Worm (Caenorhabditis elegans): ENCODE results near the gene K05F6.10.

K05F6.10 gene

DNA sequence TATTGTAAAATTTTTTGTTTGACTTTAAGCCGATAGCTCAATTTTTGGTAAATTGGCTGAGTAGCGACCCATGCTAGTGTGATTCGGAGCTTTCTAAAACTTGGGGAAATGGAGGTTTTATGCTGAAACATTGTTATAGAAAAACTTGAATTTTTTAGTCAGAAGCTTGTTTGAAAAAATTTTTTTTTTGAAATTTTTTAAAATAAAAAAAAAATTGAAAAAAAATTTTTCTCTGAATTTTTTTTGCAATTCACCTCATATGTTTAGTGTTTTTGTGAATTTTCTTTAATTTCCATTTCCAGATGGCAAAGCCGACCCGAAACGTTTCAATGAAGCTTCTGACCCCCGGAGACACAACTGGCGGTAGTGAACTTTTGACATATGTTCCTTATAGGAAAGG is 46.9 kb downstream of the K05F6.10 start, which contains the start of gene Y51H7BR.4:
TSS of gene Y51H7BR.4 (plus strand) at position 301 of the 400 bp plus-strand sequence.
- TF ChIP-seq ZK546.5 (tag; optimal IDR thresholded peaks at IDR 0.05): no peak
- TF ChIP-seq nhr-10 (tag; optimal IDR thresholded peaks at IDR 0.05): no peak
- no peak for TF ChIP-seq ztf-4 (tag; optimal IDR thresholded peaks at IDR 0.05)
- no peak for TF ChIP-seq mbf-1 (tag; optimal IDR thresholded peaks at IDR 0.05)
- no peak for TF ChIP-seq aly-2 (tag; optimal IDR thresholded peaks at IDR 0.05)
- TF ChIP-seq F13H6.1 (tag; optimal IDR thresholded peaks at IDR 0.05): no peak
- TF ChIP-seq ama-1 (optimal IDR thresholded peaks at IDR 0.05): no peak
- no peak for TF ChIP-seq lin-39 (tag; optimal IDR thresholded peaks at IDR 0.05)
- TF ChIP-seq gmeb-1 (tag; optimal IDR thresholded peaks at IDR 0.05): no peak

DNA sequence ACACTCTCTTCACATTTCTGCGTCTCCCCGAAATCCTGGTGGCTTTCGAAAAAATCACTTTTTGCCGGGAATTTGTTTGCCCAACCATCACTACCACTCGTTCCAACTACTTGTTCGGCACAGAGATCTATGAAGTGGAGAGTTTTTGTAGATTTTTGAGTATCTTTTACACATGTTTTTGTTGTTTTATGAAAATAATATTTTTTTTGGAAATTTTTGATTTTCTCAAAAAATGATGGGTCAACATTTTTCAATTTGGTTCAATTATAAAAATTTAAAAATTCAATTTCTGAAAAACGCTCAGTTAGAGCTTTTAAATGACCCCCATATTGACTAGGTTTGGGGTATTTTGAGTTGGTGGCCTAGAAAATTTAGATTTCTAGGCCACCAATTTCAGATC is 50.4 kb downstream of the K05F6.10 start, which contains the start of gene Y51H7BR.7:
TSS of gene Y51H7BR.7 (minus strand) at position 101 of the 400 bp plus-strand sequence.
- no peak for TF ChIP-seq nhr-23 (tag; optimal IDR thresholded peaks at IDR 0.05)
- no peak for TF ChIP-seq sma-9 (GFP tag; optimal IDR thresholded peaks at IDR 0.05)
- TF ChIP-seq sma-9 (tag; optimal IDR thresholded peaks at IDR 0.05): no peak
- TF ChIP-seq sma-3 (GFP tag; optimal IDR thresholded peaks at IDR 0.05): no peak
- no peak for TF ChIP-seq alr-1 (tag; optimal IDR thresholded peaks at IDR 0.05)
- no peak for TF ChIP-seq ztf-4 (tag; optimal IDR thresholded peaks at IDR 0.05)
- no peak for TF ChIP-seq egl-27 (tag; optimal IDR thresholded peaks at IDR 0.05)

Measured in whole organism, L2 larva.